Worm (Caenorhabditis elegans) whole organism, L2 larva: ENCODE measurements around the gene C15C7.6.

Experiments used
- C34F6.9 ChIP-seq: fragments of 150-350 bp; optimal IDR thresholded peaks from 2 replicates; lab custom pipeline; 2014; ENCODE audit warnings: missing biosample characterization, missing genetic modification characterization
- lin-11 ChIP-seq: fragments of 150-350 bp; sonication (generic microtip); optimal IDR thresholded peaks from 2 replicates; lab custom pipeline; 2014; ENCODE audit warnings: missing biosample characterization, missing genetic modification characterization, inconsistent platforms, mixed read lengths
- unc-62 ChIP-seq: fragments of 150-350 bp; optimal IDR thresholded peaks from 2 replicates; lab custom pipeline; 2014; ENCODE audit warnings: missing biosample characterization, missing genetic modification reagents, missing genetic modification characterization
- ztf-11 ChIP-seq: sonication (generic microtip); optimal IDR thresholded peaks from 2 replicates; lab custom pipeline; 2017; ENCODE audit warnings: missing biosample characterization, missing genetic modification characterization

ce11 chrX:3165569-3165968, 4.8 kb downstream of the C15C7.6 start, which contains the start of gene pfut-1:
- TF ChIP-seq ztf-11 (no peak), unc-62 (no peak), lin-11 (tag; lab: Kevin White, UChicago) (no peak), C34F6.9 (tag; lab: Kevin White, UChicago) (no peak)
